Fruit fly (Drosophila melanogaster) whole organism, prepupa: ENCODE results near the gene CG33230.
A peak's percentile ranks its signal among the peaks of the same experiment; 100 is the strongest.

ENCODE experiments used
- Hr39 ChIP-seq: fragments of 200-800 bp; sonication (Bioruptor generic); optimal IDR thresholded peaks from 2 replicates; lab custom pipeline; 2016; ENCODE audit warnings: missing biosample characterization, missing genetic modification characterization
- acj6 ChIP-seq: fragments of 200-800 bp; sonication (Bioruptor generic); optimal IDR thresholded peaks from 3 replicates; lab custom pipeline; 2016; ENCODE audit warnings: missing biosample characterization, missing genetic modification characterization
- dsx ChIP-seq: fragments of 200-800 bp; optimal IDR thresholded peaks from 3 replicates; lab custom pipeline; 2019; ENCODE audit warnings: missing biosample characterization, mild to moderate bottlenecking, missing genetic modification characterization, moderate library complexity; ENCODE audit not compliant: poor library complexity, severe bottlenecking
- fd59A ChIP-seq: fragments of 200-800 bp; sonication (Bioruptor generic); optimal IDR thresholded peaks from 2 replicates; lab custom pipeline; 2017; ENCODE audit warnings: missing biosample characterization, mild to moderate bottlenecking, missing genetic modification characterization, missing genetic modification reagents
- lz ChIP-seq: fragments of 200-800 bp; sonication (Bioruptor generic); optimal IDR thresholded peaks from 3 replicates; lab custom pipeline; 2016; ENCODE audit warnings: missing biosample characterization, missing genetic modification characterization
- vri ChIP-seq: fragments of 200-800 bp; sonication (Bioruptor generic); optimal IDR thresholded peaks from 3 replicates; lab custom pipeline; 2016; ENCODE audit warnings: missing biosample characterization, mild to moderate bottlenecking, missing genetic modification characterization

DNA sequence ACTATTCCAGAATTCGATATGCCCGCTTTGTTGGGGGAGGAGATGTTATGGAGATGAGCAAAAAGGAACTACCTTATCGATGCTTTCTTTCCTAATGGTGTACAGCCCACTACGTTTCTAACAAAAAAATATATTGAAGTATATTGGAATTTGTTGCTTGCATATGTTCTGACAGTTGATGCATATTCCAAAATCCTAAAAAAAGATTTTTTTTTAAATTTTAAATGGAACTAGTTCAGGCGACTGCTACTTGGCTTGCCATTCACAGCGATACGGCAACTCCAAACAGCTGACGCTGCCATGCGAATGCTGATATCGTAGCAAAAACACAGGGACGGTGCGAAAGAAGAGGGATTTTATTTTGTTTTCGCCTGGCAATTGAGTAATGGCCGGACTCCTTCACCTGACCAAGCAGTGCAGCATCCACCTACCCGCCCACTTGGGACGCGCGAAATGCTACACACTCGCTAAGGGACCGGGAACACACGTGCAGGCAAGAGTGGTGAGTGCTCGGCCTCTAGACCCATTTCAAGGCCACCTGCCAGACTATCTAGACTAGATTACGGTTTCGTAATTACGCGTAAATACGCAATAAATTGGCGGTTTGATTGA lies at the start of gene CG33230, which contains the start of the genes CG13926 and ABCB7:
- TF ChIP-seq lz (peak; percentile 31), dsx (no peak), Hr39 (peak; percentile 57), vri (GFP tag; lab: Kevin White, UChicago) (peak; percentile 77), acj6 (GFP tag; lab: Kevin White, UChicago) (no peak), fd59A (GFP tag; lab: Kevin White, UChicago) (no peak)
